Worm (Caenorhabditis elegans): Measurements from ENCODE around the gene sri-34.

Gene sri-34

ce11 chrII:3109533-3109932 lies 49.4 kb downstream of the sri-34 start:
- no peak for TF ChIP-seq C34B4.2 (tag; optimal IDR thresholded peaks at IDR 0.05)
- TF ChIP-seq nhr-76 (tag; optimal IDR thresholded peaks at IDR 0.05) = no peak
- no peak for TF ChIP-seq unc-30 (tag; optimal IDR thresholded peaks at IDR 0.05)
- no peak for TF ChIP-seq nhr-71 (tag; optimal IDR thresholded peaks at IDR 0.05)
- TF ChIP-seq pag-3 (tag; optimal IDR thresholded peaks at IDR 0.05; ENCODE audit: borderline replicate concordance, insufficient read depth) = no peak
- no peak for TF ChIP-seq nhr-19 (GFP tag; conservative IDR thresholded peaks at IDR 0.05)
- no peak for TF ChIP-seq nhr-47 (tag; optimal IDR thresholded peaks at IDR 0.05)
- TF ChIP-seq swsn-7 (tag; optimal IDR thresholded peaks at IDR 0.05) = no peak
- no peak for TF ChIP-seq nhr-20 (tag; optimal IDR thresholded peaks at IDR 0.05)
- no peak for TF ChIP-seq unc-98 (GFP tag; IDR thresholded peaks at IDR 0.05)
- no peak for TF ChIP-seq Y116A8C.19 (tag; optimal IDR thresholded peaks at IDR 0.05; ENCODE audit: borderline replicate concordance)
- TF ChIP-seq hlh-4 (tag; optimal IDR thresholded peaks at IDR 0.05) = no peak
- TF ChIP-seq ceh-82 (tag; optimal IDR thresholded peaks at IDR 0.05) = no peak
- no peak for TF ChIP-seq lin-39 (tag; optimal IDR thresholded peaks at IDR 0.05)
- TF ChIP-seq isw-1 (GFP tag; IDR thresholded peaks at IDR 0.05) = no peak
- no peak for TF ChIP-seq mep-1 (tag; optimal IDR thresholded peaks at IDR 0.05)
- no peak for TF ChIP-seq nhr-85 (tag)
- no peak for TF ChIP-seq mef-2 (tag; optimal IDR thresholded peaks at IDR 0.05)

DNA sequence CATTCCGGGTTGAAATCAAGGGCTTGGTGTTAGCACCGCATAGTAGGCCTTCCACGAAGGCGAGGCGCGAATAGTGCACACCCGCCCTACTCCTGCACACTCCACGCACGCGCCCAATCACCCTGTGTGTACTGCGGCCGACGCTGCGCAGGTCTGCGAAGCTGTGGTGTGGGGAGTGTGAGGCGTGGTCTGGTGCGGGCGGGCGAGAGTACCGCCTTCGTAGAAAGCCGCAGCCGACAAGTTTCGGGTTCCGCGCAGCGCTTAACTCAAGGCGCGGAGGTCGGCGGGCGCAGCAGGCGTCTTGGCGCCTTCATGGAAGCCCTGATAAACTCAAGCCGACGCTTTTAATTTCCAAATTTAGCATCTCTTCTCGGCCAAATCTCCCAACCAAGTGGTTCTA lies 50.8 kb downstream of the sri-34 start:
- TF ChIP-seq aly-2 (tag; optimal IDR thresholded peaks at IDR 0.05) = no peak
- no peak for TF ChIP-seq Y116A8C.19 (tag; optimal IDR thresholded peaks at IDR 0.05; ENCODE audit: borderline replicate concordance)
- no peak for TF ChIP-seq lin-39 (tag; optimal IDR thresholded peaks at IDR 0.05)
- no peak for TF ChIP-seq nhr-11 (tag; optimal IDR thresholded peaks at IDR 0.05)
- TF ChIP-seq lsy-2 (tag; optimal IDR thresholded peaks at IDR 0.05) = no peak
- TF ChIP-seq fos-1 (tag; optimal IDR thresholded peaks at IDR 0.05) = no peak
- TF ChIP-seq F16B12.6 (tag; optimal IDR thresholded peaks at IDR 0.05) = no peak
- TF ChIP-seq ceh-82 (tag; optimal IDR thresholded peaks at IDR 0.05) = no peak
- no peak for TF ChIP-seq grh-1 (GFP tag; IDR thresholded peaks at IDR 0.05)
- TF ChIP-seq unc-130 (tag; optimal IDR thresholded peaks at IDR 0.05) = no peak
- no peak for TF ChIP-seq lin-15B (tag; optimal IDR thresholded peaks at IDR 0.05)
- TF ChIP-seq ztf-11 (tag; optimal IDR thresholded peaks at IDR 0.05) = no peak
- TF ChIP-seq xbp-1 (tag; optimal IDR thresholded peaks at IDR 0.05) = no peak
- no peak for TF ChIP-seq jun-1 (tag; optimal IDR thresholded peaks at IDR 0.05)
- no peak for TF ChIP-seq nhr-76 (tag; optimal IDR thresholded peaks at IDR 0.05)
- no peak for TF ChIP-seq ces-1 (GFP tag; optimal IDR thresholded peaks at IDR 0.05)
- no peak for TF ChIP-seq nhr-84 (tag; optimal IDR thresholded peaks at IDR 0.05)
